Worm (Caenorhabditis elegans) whole organism, early embryonic: ENCODE data around the gene C56A3.8.

Experiments
- F13C5.2 ChIP-seq: sonication (generic microtip); optimal IDR thresholded peaks from 2 replicates; lab custom pipeline; 2017; ENCODE audit warnings: mild to moderate bottlenecking, missing genetic modification characterization, inconsistent platforms, missing compliant biosample characterization
- hmg-4 ChIP-seq: fragments of 200-800 bp; sonication (Bioruptor generic); optimal IDR thresholded peaks from 2 replicates; lab custom pipeline; 2018; ENCODE audit warnings: mild to moderate bottlenecking, missing genetic modification characterization, missing compliant biosample characterization

- TF ChIP-seq hmg-4 (GFP tag; lab: Kevin White, UChicago) (no peak), F13C5.2 (no peak)
Observed at ce11 chrV:13566967-13567366, 6.9 kb downstream of the C56A3.8 start.
